Worm (Caenorhabditis elegans) whole organism, young adult: Measurements from ENCODE around the gene K09E9.7.

Experiments
- B0019.2 ChIP-seq: fragments of 200-800 bp; sonication (Bioruptor generic); conservative IDR thresholded peaks from 2 replicates; pipeline ENCODE4 v1.3.6; 2022; ENCODE audit warnings: missing genetic modification reagents, missing genetic modification characterization, missing compliant biosample characterization
- B0035.1 ChIP-seq: sonication (generic microtip); optimal IDR thresholded peaks from 2 replicates; lab custom pipeline; 2016; ENCODE audit warnings: missing genetic modification characterization, mild to moderate bottlenecking, missing compliant biosample characterization, missing genotype, missing genetic modification reagents
- B0336.3 ChIP-seq: fragments of 200-800 bp; sonication (Bioruptor generic); IDR thresholded peaks from 2 replicates; pipeline ENCODE4 v1.3.6; 2022; ENCODE audit warnings: missing genetic modification characterization, missing compliant biosample characterization
- C06A6.2 ChIP-seq: fragments of 200-800 bp; sonication (Bioruptor generic); conservative IDR thresholded peaks from 2 replicates; pipeline ENCODE4 v1.3.6; 2022; ENCODE audit warnings: missing genetic modification characterization, missing compliant biosample characterization
- D2030.7 ChIP-seq: fragments of 200-800 bp; sonication (Bioruptor generic); IDR thresholded peaks from 2 replicates; pipeline ENCODE4 v1.3.6; 2022; ENCODE audit warnings: missing genetic modification reagents, missing genetic modification characterization, missing compliant biosample characterization
- F10E7.11 ChIP-seq: sonication (generic microtip); optimal IDR thresholded peaks from 2 replicates; lab custom pipeline; 2017; ENCODE audit warnings: mild to moderate bottlenecking, missing genetic modification characterization, moderate library complexity, missing compliant biosample characterization
- F22D6.2 ChIP-seq: sonication (generic microtip); optimal IDR thresholded peaks from 2 replicates; lab custom pipeline; 2016; ENCODE audit warnings: mild to moderate bottlenecking, missing genetic modification characterization, missing compliant biosample characterization
- F37B4.10 ChIP-seq: fragments of 200-800 bp; sonication (Bioruptor generic); IDR thresholded peaks from 2 replicates; pipeline ENCODE4 v1.3.6; 2022; ENCODE audit warnings: missing genetic modification characterization, missing compliant biosample characterization
- F55B11.4 ChIP-seq: sonication (generic microtip); optimal IDR thresholded peaks from 2 replicates; lab custom pipeline; 2016; ENCODE audit warnings: missing compliant biosample characterization, missing genetic modification characterization, borderline replicate concordance; ENCODE audit not compliant: insufficient read depth
- K12H6.12 ChIP-seq: fragments of 200-800 bp; sonication (Bioruptor generic); optimal IDR thresholded peaks from 2 replicates; lab custom pipeline; 2018; ENCODE audit warnings: mild to moderate bottlenecking, missing genetic modification characterization, missing compliant biosample characterization
- Y53G8AR.9 ChIP-seq: fragments of 200-800 bp; sonication (Bioruptor generic); conservative IDR thresholded peaks from 2 replicates; pipeline ENCODE4 v1.3.6; 2022; ENCODE audit warnings: missing genetic modification reagents, missing genetic modification characterization, missing compliant biosample characterization
- Y56A3A.18 ChIP-seq: fragments of 200-800 bp; sonication (Bioruptor generic); IDR thresholded peaks from 2 replicates; pipeline ENCODE4 v1.3.6; 2022; ENCODE audit warnings: missing genetic modification reagents, missing genetic modification characterization, missing compliant biosample characterization
- ZK185.1 ChIP-seq: sonication (generic microtip); optimal IDR thresholded peaks from 2 replicates; lab custom pipeline; 2016; ENCODE audit warnings: mild to moderate bottlenecking, missing genetic modification characterization, missing compliant biosample characterization; ENCODE audit not compliant: poor library complexity, severe bottlenecking
- aptf-3 ChIP-seq: fragments of 200-800 bp; sonication (Bioruptor generic); IDR thresholded peaks from 2 replicates; pipeline ENCODE4 v1.3.6; 2022; ENCODE audit warnings: missing genetic modification characterization, missing compliant biosample characterization
- ccch-3 ChIP-seq: fragments of 200-800 bp; sonication (Bioruptor generic); optimal IDR thresholded peaks from 2 replicates; lab custom pipeline; 2018; ENCODE audit warnings: mild to moderate bottlenecking, missing genetic modification characterization, missing compliant biosample characterization
- cebp-1 ChIP-seq, 2 experiments: fragments of 200-800 bp in 1 of 2; sonication (Bioruptor generic) in 1 of 2; sonication (generic microtip) in 1 of 2; IDR thresholded peaks in 1 of 2; optimal IDR thresholded peaks in 1 of 2; 2 replicates each; pipeline versions ENCODE4 v1.3.6 to Lab custom; 2017 to 2022; ENCODE audit warnings: missing compliant biosample characterization in 2 of 2, missing genetic modification characterization in 2 of 2, mild to moderate bottlenecking in 1 of 2, missing genetic modification reagents in 1 of 2, moderate library complexity in 1 of 2
- ceh-58 ChIP-seq: fragments of 200-800 bp; sonication (Bioruptor generic); IDR thresholded peaks from 2 replicates; pipeline ENCODE4 v1.3.6; 2022; ENCODE audit warnings: missing genetic modification characterization, missing compliant biosample characterization
- chd-7 ChIP-seq: sonication (generic microtip); optimal IDR thresholded peaks from 2 replicates; lab custom pipeline; 2016; ENCODE audit warnings: mild to moderate bottlenecking, missing genetic modification characterization, moderate library complexity, missing compliant biosample characterization
- dpff-1 ChIP-seq: sonication (generic microtip); optimal IDR thresholded peaks from 2 replicates; lab custom pipeline; 2017; ENCODE audit warnings: mild to moderate bottlenecking, missing genetic modification characterization, missing compliant biosample characterization
- dpl-1 ChIP-seq: fragments of 150-350 bp; optimal IDR thresholded peaks from 2 replicates; lab custom pipeline; 2014; ENCODE audit warnings: missing biosample characterization, missing genetic modification reagents, missing genetic modification characterization
- egrh-3 ChIP-seq: fragments of 200-800 bp; sonication (Bioruptor generic); IDR thresholded peaks from 2 replicates; pipeline ENCODE4 v1.3.6; 2022; ENCODE audit warnings: missing genetic modification reagents, missing genetic modification characterization, missing compliant biosample characterization
- hmg-1.2 ChIP-seq: fragments of 200-800 bp; sonication (Bioruptor generic); IDR thresholded peaks from 2 replicates; pipeline ENCODE4 v1.3.6; 2022; ENCODE audit warnings: missing genetic modification reagents, missing genetic modification characterization, missing compliant biosample characterization
- hrde-1 ChIP-seq: sonication (generic microtip); optimal IDR thresholded peaks from 2 replicates; lab custom pipeline; 2016; ENCODE audit warnings: missing genetic modification characterization, mild to moderate bottlenecking, missing compliant biosample characterization, moderate library complexity, missing genotype, missing genetic modification reagents, borderline replicate concordance
- let-607 ChIP-seq, 2 experiments: fragments of 200-800 bp in 1 of 2; sonication (Bioruptor generic) in 1 of 2; sonication (generic microtip) in 1 of 2; optimal IDR thresholded peaks; 2 replicates each; lab custom pipeline; 2016 to 2018; ENCODE audit warnings: mild to moderate bottlenecking in 2 of 2, missing compliant biosample characterization in 2 of 2, missing genetic modification characterization in 2 of 2, moderate library complexity in 2 of 2, missing genotype in 1 of 2
- lin-40 ChIP-seq: sonication (generic microtip); optimal IDR thresholded peaks from 2 replicates; lab custom pipeline; 2016; ENCODE audit warnings: missing genetic modification characterization, mild to moderate bottlenecking, missing compliant biosample characterization, missing genotype, missing genetic modification reagents
- lir-1 ChIP-seq: fragments of 200-800 bp; sonication (Bioruptor generic); conservative IDR thresholded peaks from 2 replicates; pipeline ENCODE4 v1.3.6; 2022; ENCODE audit warnings: missing genetic modification reagents, missing genetic modification characterization, missing compliant biosample characterization
- madf-10 ChIP-seq: sonication (generic microtip); optimal IDR thresholded peaks from 2 replicates; lab custom pipeline; 2016; ENCODE audit warnings: mild to moderate bottlenecking, missing genetic modification characterization, missing compliant biosample characterization
- madf-3 ChIP-seq: fragments of 200-800 bp; sonication (Bioruptor generic); IDR thresholded peaks from 2 replicates; pipeline ENCODE4 v1.3.6; 2022; ENCODE audit warnings: missing genetic modification reagents, missing genetic modification characterization, missing compliant biosample characterization
- madf-8 ChIP-seq: fragments of 200-800 bp; sonication (Bioruptor generic); conservative IDR thresholded peaks from 2 replicates; pipeline ENCODE4 v1.3.6; 2022; ENCODE audit warnings: missing genetic modification reagents, missing genetic modification characterization, missing compliant biosample characterization
- mxl-1 ChIP-seq: sonication (generic microtip); optimal IDR thresholded peaks from 2 replicates; lab custom pipeline; 2016; ENCODE audit warnings: missing genetic modification characterization, missing compliant biosample characterization
- nfya-2 ChIP-seq: fragments of 200-800 bp; sonication (Bioruptor generic); IDR thresholded peaks from 2 replicates; pipeline ENCODE4 v1.3.6; 2022; ENCODE audit warnings: missing genetic modification reagents, missing genetic modification characterization, missing compliant biosample characterization
- nfyb-1 ChIP-seq: fragments of 200-800 bp; sonication (Bioruptor generic); IDR thresholded peaks from 2 replicates; pipeline ENCODE4 v1.3.6; 2022; ENCODE audit warnings: missing genetic modification reagents, missing genetic modification characterization, missing compliant biosample characterization
- nhr-27 ChIP-seq: fragments of 200-800 bp; sonication (Bioruptor generic); optimal IDR thresholded peaks from 2 replicates; lab custom pipeline; 2018; ENCODE audit warnings: mild to moderate bottlenecking, missing genetic modification characterization, moderate library complexity, missing compliant biosample characterization
- nhr-80 ChIP-seq: sonication (generic microtip); optimal IDR thresholded peaks from 2 replicates; lab custom pipeline; 2016; ENCODE audit warnings: missing genetic modification characterization, missing compliant biosample characterization
- nhr-90 ChIP-seq: sonication (generic microtip); optimal IDR thresholded peaks from 2 replicates; lab custom pipeline; 2016; ENCODE audit warnings: missing genotype, mild to moderate bottlenecking, missing genetic modification characterization, missing compliant biosample characterization
- pha-4 ChIP-seq: fragments of 150-350 bp; sonication (generic microtip); optimal IDR thresholded peaks from 2 replicates; lab custom pipeline; 2014; ENCODE audit warnings: missing biosample characterization, missing genetic modification reagents, missing genetic modification characterization
- rpc-1 ChIP-seq, 2 experiments: fragments of 150-350 bp in 1 of 2; sonication (generic microtip) in 1 of 2; optimal IDR thresholded peaks; 2 replicates each; lab custom pipeline; 2014 to 2018; ENCODE audit warnings: missing biosample characterization in 1 of 2, missing genetic modification characterization in 1 of 2, missing genetic modification reagents in 1 of 2, missing genotype in 1 of 2
- sea-2 ChIP-seq: fragments of 200-800 bp; sonication (Bioruptor generic); IDR thresholded peaks from 2 replicates; pipeline ENCODE4 v1.3.6; 2022; ENCODE audit warnings: missing genetic modification characterization, missing compliant biosample characterization
- snpc-1.3 ChIP-seq: sonication (generic microtip); optimal IDR thresholded peaks from 2 replicates; lab custom pipeline; 2017; ENCODE audit warnings: missing genetic modification characterization, mild to moderate bottlenecking, missing compliant biosample characterization, antibody characterized with exemption, moderate library complexity, missing genotype, missing genetic modification reagents; ENCODE audit not compliant: insufficient read depth
- snpc-3.4 ChIP-seq: sonication (generic microtip); optimal IDR thresholded peaks from 2 replicates; lab custom pipeline; 2017; ENCODE audit warnings: missing genetic modification characterization, mild to moderate bottlenecking, missing compliant biosample characterization, antibody characterized with exemption, moderate library complexity, missing genotype, missing genetic modification reagents
- somi-1 ChIP-seq: fragments of 200-800 bp; sonication (Bioruptor generic); optimal IDR thresholded peaks from 2 replicates; lab custom pipeline; 2018; ENCODE audit warnings: mild to moderate bottlenecking, missing genetic modification characterization, missing compliant biosample characterization
- tbx-9 ChIP-seq: sonication (generic microtip); optimal IDR thresholded peaks from 2 replicates; lab custom pipeline; 2016; ENCODE audit warnings: borderline replicate concordance, missing genetic modification characterization, inconsistent platforms, missing compliant biosample characterization
- ztf-26 ChIP-seq: sonication (generic microtip); optimal IDR thresholded peaks from 2 replicates; lab custom pipeline; 2017; ENCODE audit warnings: missing genetic modification characterization, missing compliant biosample characterization
- ztf-3 ChIP-seq: fragments of 200-800 bp; sonication (Bioruptor generic); optimal IDR thresholded peaks from 2 replicates; lab custom pipeline; 2018; ENCODE audit warnings: mild to moderate bottlenecking, missing genetic modification characterization, missing compliant biosample characterization

K09E9.7 gene

ce11 chrX:15610527-15611091, 30.1 kb upstream of the K09E9.7 start (continued):
- TF ChIP-seq tbx-9 (tag; lab: Kevin White, UChicago): no peak
- TF ChIP-seq K12H6.12 (tag; lab: Kevin White, UChicago): peak; percentile 38
- no peak for TF ChIP-seq ccch-3
- peak; percentile 68 for TF ChIP-seq nhr-90 (tag; lab: Kevin White, UChicago)
- peak; percentile 68 for TF ChIP-seq madf-10 (tag; lab: Kevin White, UChicago)
- no peak for TF ChIP-seq nhr-27 (tag; lab: Kevin White, UChicago)
- TF ChIP-seq lir-1: no peak
- peak; percentile 81; the same call in 1 of the 2 replicates for TF ChIP-seq nfyb-1 (GFP tag; lab: Robert Waterston, UW)
- no peak for TF ChIP-seq B0019.2 (GFP tag; lab: Robert Waterston, UW)
- TF ChIP-seq dpff-1: no peak
- TF ChIP-seq madf-3: 0 out of 2 replicates have a peak, but pooled peaks have one; percentile 64
- peak; percentile 99 for TF ChIP-seq cebp-1 (GFP tag; IDR thresholded peaks at IDR 0.05; lab: Robert Waterston, UW)
- peak; percentile 99 for TF ChIP-seq cebp-1 (tag; optimal IDR thresholded peaks at IDR 0.05; lab: Kevin White, UChicago)
- no peak for TF ChIP-seq egrh-3 (GFP tag; lab: Robert Waterston, UW)
- TF ChIP-seq ceh-58 (GFP tag; lab: Robert Waterston, UW): no peak
- TF ChIP-seq F10E7.11 (tag; lab: Kevin White, UChicago): no peak
- TF ChIP-seq F37B4.10 (GFP tag; lab: Robert Waterston, UW): no peak
- TF ChIP-seq snpc-1.3: no peak
- no peak for TF ChIP-seq D2030.7 (GFP tag; lab: Robert Waterston, UW)
- peak; percentile 7 for TF ChIP-seq ZK185.1 (tag; lab: Kevin White, UChicago)
- TF ChIP-seq snpc-3.4: no peak
- no peak for TF ChIP-seq sea-2 (GFP tag; lab: Robert Waterston, UW)
- TF ChIP-seq mxl-1 (tag; lab: Kevin White, UChicago): no peak
- TF ChIP-seq dpl-1: no peak
- TF ChIP-seq B0336.3: peak; percentile 91
- TF ChIP-seq C06A6.2 (GFP tag; lab: Robert Waterston, UW): peak; percentile 51; the same call in 1 of the 2 replicates
- TF ChIP-seq Y56A3A.18 (GFP tag; lab: Robert Waterston, UW): peak; percentile 24; the same call in 1 of the 2 replicates
- no peak for TF ChIP-seq F55B11.4 (tag; lab: Kevin White, UChicago)
- peak; percentile 15 for TF ChIP-seq ztf-26 (tag; lab: Kevin White, UChicago)
- peak; percentile 43 for TF ChIP-seq lin-40 (tag; lab: Kevin White, UChicago)
- TF ChIP-seq B0035.1 (tag; lab: Kevin White, UChicago): no peak
- TF ChIP-seq F22D6.2 (tag; lab: Kevin White, UChicago): no peak
- peak; percentile 76 for TF ChIP-seq pha-4
- 0 out of 2 replicates have a peak, but pooled peaks have one; percentile 66 for TF ChIP-seq Y53G8AR.9 (GFP tag; lab: Robert Waterston, UW)

ce11 chrX:15613745-15614229, 26.9 kb upstream of the K09E9.7 start, which contains the start of gene K09E9.3:
Gene K09E9.3 (minus strand): TSS chrX:15613795.
- TF ChIP-seq hmg-1.2 (GFP tag; lab: Robert Waterston, UW) (peak; percentile 23; the same call in 1 of the 2 replicates), F22D6.2 (tag; lab: Kevin White, UChicago) (no peak)

- TF ChIP-seq somi-1 (GFP tag; lab: Kevin White, UChicago) (no peak), rpc-1 (optimal IDR thresholded peaks at IDR 0.05; lab: Kevin White, UChicago) (no peak), rpc-1 (tag; optimal IDR thresholded peaks at IDR 0.05; lab: Kevin White, UChicago) (no peak), B0336.3 (no peak), madf-8 (GFP tag; lab: Robert Waterston, UW) (no peak), ZK185.1 (tag; lab: Kevin White, UChicago) (no peak), hrde-1 (no peak), aptf-3 (no peak), chd-7 (tag; lab: Kevin White, UChicago) (no peak), ztf-3 (GFP tag; lab: Kevin White, UChicago) (no peak), let-607 (tag; optimal IDR thresholded peaks at IDR 0.05; lab: Kevin White, UChicago) (peak; percentile 93 to 94), nhr-80 (tag; lab: Kevin White, UChicago) (peak; percentile 75), K12H6.12 (tag; lab: Kevin White, UChicago) (peak; percentile 11), nfya-2 (GFP tag; lab: Robert Waterston, UW) (no peak)
Observed at ce11 chrX:15616443-15616842, 24.3 kb upstream of the K09E9.7 start, which contains the start of gene ergi-3. Gene ergi-3 (minus strand): TSS chrX:15616753.
